Comparison of ENCODE assay signal across 1 worm cellular context in the genomic region with DNA sequence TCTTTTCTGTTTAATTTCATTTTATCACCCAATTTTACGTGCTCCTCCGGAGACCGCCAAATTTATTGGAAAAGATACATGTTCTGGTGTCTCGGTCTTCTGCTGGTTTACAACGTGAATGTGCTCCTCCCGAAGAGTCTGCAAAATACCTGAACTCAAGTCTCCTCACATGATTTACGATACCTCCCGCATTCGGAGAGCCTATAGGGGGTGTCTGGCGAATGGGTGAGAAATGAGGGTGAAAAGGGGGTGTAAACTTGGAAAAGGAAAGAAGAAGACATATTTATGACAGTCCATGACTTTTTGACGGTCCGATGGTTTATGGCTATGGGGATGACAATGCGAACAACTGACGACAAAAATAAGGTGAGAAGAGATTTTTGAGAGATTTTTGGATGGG.
TF ChIP-seq lines count a peak whose summit lies in the region.

No protein-coding gene starts in this region.

TF ChIP-seq in whole organism, late embryonic, 69 proteins besides CTCF, POLR2A, EP300 and RAD21 (continued from another document):
- TF ChIP-seq ceh-14 (tag; optimal IDR thresholded peaks at IDR 0.05; lab: Kevin White, UChicago) (no peak), ceh-34 (tag; optimal IDR thresholded peaks at IDR 0.05; lab: Kevin White, UChicago) (peak; percentile 40)
